Worm (Caenorhabditis elegans) whole organism, L3 larva: Measurements from ENCODE around the gene F13E6.1.

Experiments
- ZK546.5 ChIP-seq: sonication (generic microtip); optimal IDR thresholded peaks from 2 replicates; lab custom pipeline; 2017; ENCODE audit warnings: missing biosample characterization, missing genetic modification characterization
- aly-2 ChIP-seq: fragments of 150-350 bp; optimal IDR thresholded peaks from 2 replicates; lab custom pipeline; 2014; ENCODE audit warnings: missing biosample characterization, missing genetic modification characterization
- ama-1 ChIP-seq: fragments of 150-350 bp; optimal IDR thresholded peaks from 2 replicates; lab custom pipeline; 2018
- ceh-28 ChIP-seq: fragments of 150-350 bp; optimal IDR thresholded peaks from 2 replicates; lab custom pipeline; 2014; ENCODE audit warnings: missing biosample characterization, missing genetic modification reagents, missing genetic modification characterization
- ceh-82 ChIP-seq: fragments of 150-350 bp; optimal IDR thresholded peaks from 2 replicates; lab custom pipeline; 2014; ENCODE audit warnings: missing biosample characterization, missing genetic modification characterization
- ceh-9 ChIP-seq: sonication (generic microtip); optimal IDR thresholded peaks from 2 replicates; lab custom pipeline; 2018; ENCODE audit warnings: missing biosample characterization, missing genetic modification characterization
- daf-12 ChIP-seq: fragments of 150-350 bp; optimal IDR thresholded peaks from 2 replicates; lab custom pipeline; 2014; ENCODE audit warnings: missing biosample characterization, missing genetic modification reagents, missing genetic modification characterization
- egl-27 ChIP-seq: sonication (generic microtip); optimal IDR thresholded peaks from 4 replicates; lab custom pipeline; 2017; ENCODE audit warnings: missing biosample characterization, missing genetic modification reagents, missing genetic modification characterization
- elt-1 ChIP-seq: fragments of 150-350 bp; optimal IDR thresholded peaks from 2 replicates; lab custom pipeline; 2014; ENCODE audit warnings: missing biosample characterization, missing genetic modification characterization
- fos-1 ChIP-seq: fragments of 150-350 bp; optimal IDR thresholded peaks from 2 replicates; lab custom pipeline; 2014; ENCODE audit warnings: missing biosample characterization, missing genetic modification characterization
- hmg-11 ChIP-seq: sonication (generic microtip); optimal IDR thresholded peaks from 2 replicates; lab custom pipeline; 2016; ENCODE audit warnings: missing genetic modification characterization, missing compliant biosample characterization
- jun-1 ChIP-seq: fragments of 150-350 bp; optimal IDR thresholded peaks from 2 replicates; lab custom pipeline; 2014; ENCODE audit warnings: missing biosample characterization, missing genetic modification reagents, missing genetic modification characterization
- lin-15B ChIP-seq: fragments of 150-350 bp; optimal IDR thresholded peaks from 2 replicates; lab custom pipeline; 2014; ENCODE audit warnings: missing biosample characterization, missing genetic modification characterization
- lsy-12 ChIP-seq: sonication (generic microtip); optimal IDR thresholded peaks from 2 replicates; lab custom pipeline; 2016; ENCODE audit warnings: mild to moderate bottlenecking, missing genetic modification characterization, missing compliant biosample characterization
- mdl-1 ChIP-seq: fragments of 150-350 bp; optimal IDR thresholded peaks from 2 replicates; lab custom pipeline; 2014; ENCODE audit warnings: missing biosample characterization, missing genetic modification characterization
- nfya-1 ChIP-seq: sonication (generic microtip); optimal IDR thresholded peaks from 2 replicates; lab custom pipeline; 2017; ENCODE audit warnings: missing genetic modification characterization, mild to moderate bottlenecking, missing compliant biosample characterization, antibody characterized with exemption, moderate library complexity; ENCODE audit not compliant: insufficient read depth
- nhr-11 ChIP-seq: fragments of 150-350 bp; optimal IDR thresholded peaks from 2 replicates; lab custom pipeline; 2014; ENCODE audit warnings: missing biosample characterization, missing genetic modification characterization
- nhr-12 ChIP-seq: fragments of 150-350 bp; optimal IDR thresholded peaks from 2 replicates; lab custom pipeline; 2014; ENCODE audit warnings: missing biosample characterization, missing genetic modification characterization
- nhr-23 ChIP-seq: fragments of 150-350 bp; optimal IDR thresholded peaks from 2 replicates; lab custom pipeline; 2014; ENCODE audit warnings: missing biosample characterization, missing genetic modification reagents, missing genetic modification characterization
- nhr-237 ChIP-seq: fragments of 150-350 bp; optimal IDR thresholded peaks from 2 replicates; lab custom pipeline; 2014; ENCODE audit warnings: missing biosample characterization, missing genetic modification characterization
- nhr-25 ChIP-seq: sonication (generic microtip); optimal IDR thresholded peaks from 2 replicates; lab custom pipeline; 2017; ENCODE audit warnings: missing biosample characterization, missing genetic modification characterization
- nhr-43 ChIP-seq: sonication (generic microtip); optimal IDR thresholded peaks from 2 replicates; lab custom pipeline; 2016; ENCODE audit warnings: mild to moderate bottlenecking, missing genetic modification characterization, missing compliant biosample characterization; ENCODE audit not compliant: poor library complexity, severe bottlenecking
- nhr-76 ChIP-seq: fragments of 150-350 bp; sonication (generic microtip); optimal IDR thresholded peaks from 5 replicates; lab custom pipeline; 2014; ENCODE audit warnings: missing biosample characterization, missing genetic modification characterization
- pha-4 ChIP-seq: fragments of 150-350 bp; optimal IDR thresholded peaks from 2 replicates; lab custom pipeline; 2014; ENCODE audit warnings: missing biosample characterization, missing genetic modification reagents, missing genetic modification characterization
- snpc-4 ChIP-seq: fragments of 150-350 bp; optimal IDR thresholded peaks from 2 replicates; lab custom pipeline; 2014; ENCODE audit warnings: missing biosample characterization, missing genetic modification characterization
- tbx-2 ChIP-seq: sonication (generic microtip); optimal IDR thresholded peaks from 2 replicates; lab custom pipeline; 2016; ENCODE audit warnings: mild to moderate bottlenecking, missing genetic modification characterization, missing compliant biosample characterization
- unc-39 ChIP-seq: sonication (generic microtip); optimal IDR thresholded peaks from 4 replicates; lab custom pipeline; 2017; ENCODE audit warnings: missing biosample characterization, missing genetic modification characterization
- ztf-11 ChIP-seq: fragments of 150-350 bp; optimal IDR thresholded peaks from 2 replicates; lab custom pipeline; 2014; ENCODE audit warnings: missing biosample characterization, missing genetic modification characterization
- ztf-4 ChIP-seq: fragments of 150-350 bp; optimal IDR thresholded peaks from 2 replicates; lab custom pipeline; 2014; ENCODE audit warnings: missing biosample characterization, missing genetic modification characterization

Gene F13E6.1

ce11 chrX:10675376-10675775, 1.5 kb downstream of the F13E6.1 start:
- no peak for TF ChIP-seq ZK546.5 (tag; lab: Kevin White, UChicago)
- peak; percentile 18 for TF ChIP-seq nhr-43
- TF ChIP-seq pha-4 (tag; lab: Kevin White, UChicago) = no peak
- TF ChIP-seq fos-1 (tag; lab: Kevin White, UChicago) = no peak
- peak; percentile 26 for TF ChIP-seq ama-1 (lab: Kevin White, UChicago)

DNA sequence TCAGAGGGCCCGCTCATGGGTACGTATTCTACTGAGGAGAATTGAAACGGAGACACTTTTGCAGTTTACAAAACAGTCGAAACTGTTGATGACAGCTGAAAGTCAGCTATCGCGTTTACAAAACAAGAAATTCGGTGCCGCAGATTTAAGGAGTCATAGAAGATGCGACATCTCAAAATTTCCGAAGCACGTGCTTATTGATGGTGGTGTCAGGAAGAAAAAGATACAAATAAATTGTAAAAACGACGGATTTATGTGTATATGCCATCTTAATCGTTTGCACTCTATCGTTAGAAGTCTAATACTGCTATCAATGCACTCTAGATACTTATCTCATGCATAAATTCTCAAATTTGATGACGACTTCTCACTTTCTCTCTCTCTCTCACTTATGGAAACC, 2.7 kb downstream of the F13E6.1 start, which contains the start of gene F13E6.2:
Gene F13E6.2, minus strand, starts transcription at position 101 of the 400 bp plus-strand sequence.
- TF ChIP-seq nhr-12 (tag; lab: Kevin White, UChicago) (no peak), ceh-82 (tag; lab: Kevin White, UChicago) (no peak), ztf-11 (tag; lab: Kevin White, UChicago) (no peak)

DNA sequence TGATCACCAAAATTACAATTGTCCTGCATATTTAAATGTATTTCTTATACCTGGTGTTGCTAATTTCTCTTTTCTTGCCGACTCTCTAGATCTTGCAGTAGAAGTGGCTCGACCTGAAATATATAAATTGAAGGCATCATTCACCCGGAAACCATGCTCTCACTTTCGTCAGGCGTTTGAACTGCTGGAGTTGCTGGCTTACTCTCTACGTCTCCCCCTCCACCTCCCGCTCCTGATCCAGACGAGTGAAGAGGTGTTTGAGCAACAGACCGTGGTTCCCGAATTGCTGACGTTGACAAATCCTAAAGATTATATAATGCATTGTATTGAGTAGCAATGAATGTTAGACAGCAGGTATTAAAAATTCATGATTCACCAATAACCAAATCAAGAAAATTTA, 6.7 kb downstream of the F13E6.1 start:
- TF ChIP-seq lsy-12 (tag; lab: Kevin White, UChicago) (no peak), egl-27 (tag; lab: Kevin White, UChicago) (no peak), nhr-11 (tag; lab: Kevin White, UChicago) (no peak), daf-12 (no peak), nfya-1 (tag; lab: Kevin White, UChicago) (no peak), nhr-12 (tag; lab: Kevin White, UChicago) (no peak), ztf-4 (tag; lab: Kevin White, UChicago) (no peak), nhr-76 (no peak), elt-1 (tag; lab: Kevin White, UChicago) (no peak), ama-1 (lab: Kevin White, UChicago) (no peak), ceh-9 (no peak), ZK546.5 (tag; lab: Kevin White, UChicago) (no peak), aly-2 (tag; lab: Kevin White, UChicago) (no peak), unc-39 (tag; lab: Kevin White, UChicago) (no peak), ztf-11 (tag; lab: Kevin White, UChicago) (no peak), tbx-2 (tag; lab: Kevin White, UChicago) (no peak), nhr-237 (tag; lab: Kevin White, UChicago) (no peak), lin-15B (tag; lab: Kevin White, UChicago) (no peak), snpc-4 (tag; lab: Kevin White, UChicago) (no peak)
- TF ChIP-seq, all 47 proteins: peak for 0

DNA sequence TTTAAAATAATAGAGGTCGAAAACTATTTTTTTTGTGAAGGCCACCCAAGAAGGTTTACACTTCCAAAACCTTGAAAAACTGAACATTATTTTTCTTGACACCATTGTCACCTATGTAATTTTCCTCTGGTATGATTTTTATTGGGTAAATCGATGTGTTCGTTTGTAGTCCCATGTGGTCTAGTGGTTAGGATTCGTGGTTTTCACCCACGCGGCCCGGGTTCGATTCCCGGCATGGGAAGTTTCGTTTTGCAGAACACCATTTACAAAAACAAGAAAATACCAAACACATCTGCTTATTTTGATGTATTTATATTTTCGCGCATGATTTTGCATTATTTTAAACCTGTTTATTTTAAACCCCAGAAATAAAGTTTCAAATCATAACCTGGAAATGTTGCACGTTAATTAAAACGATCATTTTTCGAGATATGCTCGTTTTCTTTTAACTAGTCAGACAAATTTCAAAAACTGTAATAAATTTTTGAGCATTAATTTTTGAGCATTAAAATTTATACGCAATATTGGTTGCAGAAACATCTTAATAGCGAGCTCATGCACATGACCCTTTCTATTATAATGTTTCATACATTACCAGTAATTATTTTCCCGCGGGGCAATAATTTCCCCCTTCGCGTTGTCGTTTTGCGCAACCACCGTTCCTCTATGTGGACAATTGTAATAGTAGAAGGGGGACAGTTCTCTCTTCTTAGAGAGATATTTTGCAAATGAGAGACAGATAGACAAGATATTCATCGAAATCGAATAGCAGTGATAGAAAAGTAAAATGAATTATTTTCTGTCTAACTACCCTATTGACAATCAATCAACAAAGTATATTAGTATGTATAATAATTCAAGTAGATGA, 9.3 kb downstream of the F13E6.1 start:
- TF ChIP-seq hmg-11 = peak; percentile 8
- peak; percentile 81 for TF ChIP-seq nhr-23 (tag; lab: Kevin White, UChicago)
- no peak for TF ChIP-seq ztf-11 (tag; lab: Kevin White, UChicago)
- peak; percentile 65 for TF ChIP-seq nhr-43
- TF ChIP-seq jun-1 = peak; percentile 23
- peak; percentile 39 for TF ChIP-seq lsy-12 (tag; lab: Kevin White, UChicago)
- TF ChIP-seq ceh-28 (tag; lab: Kevin White, UChicago) = peak; percentile 62
- TF ChIP-seq nhr-25 (tag; lab: Kevin White, UChicago) = peak; percentile 70
- no peak for TF ChIP-seq mdl-1 (tag; lab: Kevin White, UChicago)
- TF ChIP-seq, all 47 proteins: peak for 7

DNA sequence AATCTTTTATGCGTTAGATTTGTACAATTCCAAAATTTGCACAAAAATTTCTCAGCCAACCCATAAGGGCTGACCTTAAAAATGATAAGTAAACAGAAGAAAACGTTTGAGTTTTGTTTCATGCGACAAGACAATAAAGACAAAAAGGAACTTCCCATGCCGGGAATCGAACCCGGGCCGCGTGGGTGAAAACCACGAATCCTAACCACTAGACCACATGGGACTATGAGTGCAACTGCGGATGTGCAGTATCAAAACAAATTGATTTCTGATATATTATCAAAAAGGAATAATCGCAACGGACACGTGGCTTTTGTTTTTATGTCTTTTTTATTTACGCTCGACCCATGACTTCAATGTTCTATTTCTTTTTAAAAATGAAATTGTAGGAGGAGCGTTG, 10.0 kb downstream of the F13E6.1 start:
- no peak for TF ChIP-seq nfya-1 (tag; lab: Kevin White, UChicago)
- no peak for TF ChIP-seq fos-1 (tag; lab: Kevin White, UChicago)
- peak; percentile 38 for TF ChIP-seq nhr-43

- TF ChIP-seq ceh-82 (tag; lab: Kevin White, UChicago) (no peak), ceh-28 (tag; lab: Kevin White, UChicago) (peak; percentile 72)
These were observed 12.2 kb downstream of the F13E6.1 start for ce11 chrX:10664759-10665158.
